Fruit fly (Drosophila melanogaster) whole organism, embryonic: ENCODE data around the gene CG17027.

Source experiments
- Atf3 ChIP-seq: fragments of 200-800 bp; sonication (Bioruptor generic); optimal IDR thresholded peaks from 3 replicates; lab custom pipeline; 2016; ENCODE audit warnings: missing biosample characterization, missing genetic modification characterization
- Bdp1 ChIP-seq: fragments of 200-800 bp; sonication (Bioruptor generic); optimal IDR thresholded peaks from 3 replicates; lab custom pipeline; 2016; ENCODE audit warnings: missing biosample characterization, missing genetic modification characterization
- CG10366 ChIP-seq: fragments of 200-800 bp; sonication (Bioruptor generic); IDR thresholded peaks from 2 replicates; pipeline ENCODE4 v1.3.6; 2022; ENCODE audit warnings: missing biosample characterization, missing genetic modification characterization
- CG10431 ChIP-seq: fragments of 200-800 bp; sonication (Bioruptor generic); optimal IDR thresholded peaks from 3 replicates; lab custom pipeline; 2018; ENCODE audit warnings: missing biosample characterization, mild to moderate bottlenecking, missing genetic modification characterization
- CG11456 ChIP-seq: fragments of 200-800 bp; sonication (Bioruptor generic); IDR thresholded peaks from 3 replicates; pipeline ENCODE4 v1.3.6; 2022; ENCODE audit warnings: missing biosample characterization, missing genetic modification characterization
- CG14050 ChIP-seq: fragments of 200-800 bp; sonication (Bioruptor generic); IDR thresholded peaks from 3 replicates; pipeline ENCODE4 v1.3.6; 2022; ENCODE audit warnings: missing biosample characterization, missing genetic modification characterization
- CG15073 ChIP-seq: fragments of 200-800 bp; sonication (Bioruptor generic); optimal IDR thresholded peaks from 2 replicates; lab custom pipeline; 2016; ENCODE audit warnings: missing biosample characterization, missing genetic modification characterization
- CG15601 ChIP-seq: fragments of 200-800 bp; sonication (Bioruptor generic); optimal IDR thresholded peaks from 3 replicates; lab custom pipeline; 2019; ENCODE audit warnings: missing biosample characterization, mild to moderate bottlenecking, missing genetic modification characterization, moderate library complexity
- CG15696 ChIP-seq: fragments of 200-800 bp; sonication (Bioruptor generic); optimal IDR thresholded peaks from 2 replicates; lab custom pipeline; 2019; ENCODE audit warnings: missing biosample characterization, mild to moderate bottlenecking, missing genetic modification characterization, moderate library complexity
- CG1602 ChIP-seq: fragments of 200-800 bp; sonication (Bioruptor generic); optimal IDR thresholded peaks from 3 replicates; lab custom pipeline; 2016; ENCODE audit warnings: missing biosample characterization, missing genetic modification characterization
- CG17568 ChIP-seq: fragments of 200-800 bp; sonication (Bioruptor generic); optimal IDR thresholded peaks from 2 replicates; lab custom pipeline; 2018; ENCODE audit warnings: missing biosample characterization, mild to moderate bottlenecking, missing genetic modification characterization, moderate library complexity
- CG5180 ChIP-seq: fragments of 200-800 bp; sonication (Bioruptor generic); optimal IDR thresholded peaks from 3 replicates; lab custom pipeline; 2017; ENCODE audit warnings: missing biosample characterization, missing genetic modification characterization, mild to moderate bottlenecking, moderate library complexity, missing genetic modification reagents
- CG7556 ChIP-seq: fragments of 200-800 bp; sonication (Bioruptor generic); optimal IDR thresholded peaks from 2 replicates; lab custom pipeline; 2017; ENCODE audit warnings: missing biosample characterization, mild to moderate bottlenecking, missing genetic modification characterization
- CTCF ChIP-seq: fragments of 200-800 bp; sonication (Bioruptor generic); optimal IDR thresholded peaks from 2 replicates; lab custom pipeline; 2017; ENCODE audit warnings: missing biosample characterization, mild to moderate bottlenecking, missing genetic modification characterization, moderate library complexity
- Dad ChIP-seq: fragments of 200-800 bp; sonication (Bioruptor generic); optimal IDR thresholded peaks from 3 replicates; lab custom pipeline; 2016; ENCODE audit warnings: missing biosample characterization, missing genetic modification characterization
- Dp ChIP-seq: fragments of 200-800 bp; sonication (Bioruptor generic); optimal IDR thresholded peaks from 2 replicates; lab custom pipeline; 2018; ENCODE audit warnings: missing biosample characterization, mild to moderate bottlenecking, missing genetic modification characterization, moderate library complexity
- Drgx ChIP-seq: fragments of 200-800 bp; sonication (Bioruptor generic); IDR thresholded peaks from 2 replicates; pipeline ENCODE4 v1.3.6; 2022; ENCODE audit warnings: missing biosample characterization, missing genetic modification characterization
- E2f1 ChIP-seq: fragments of 200-800 bp; sonication (Bioruptor generic); IDR thresholded peaks from 2 replicates; pipeline ENCODE4 v1.3.6; 2022; ENCODE audit warnings: missing biosample characterization, missing genetic modification characterization
- Fer3 ChIP-seq: fragments of 200-800 bp; sonication (Bioruptor generic); optimal IDR thresholded peaks from 2 replicates; lab custom pipeline; 2018; ENCODE audit warnings: missing biosample characterization, mild to moderate bottlenecking, missing genetic modification characterization, moderate library complexity
- H2.0 ChIP-seq: fragments of 200-800 bp; sonication (Bioruptor generic); IDR thresholded peaks from 2 replicates; pipeline ENCODE4 v1.3.6; 2022; ENCODE audit warnings: missing biosample characterization, missing genetic modification characterization
- Hr3 ChIP-seq: fragments of 200-800 bp; sonication (Bioruptor generic); optimal IDR thresholded peaks from 3 replicates; lab custom pipeline; 2016; ENCODE audit warnings: missing biosample characterization, missing genetic modification characterization
- Max ChIP-seq: fragments of 200-800 bp; sonication (Bioruptor generic); optimal IDR thresholded peaks from 2 replicates; lab custom pipeline; 2016; ENCODE audit warnings: missing biosample characterization, mild to moderate bottlenecking, missing genetic modification characterization
- Taf1 ChIP-seq: fragments of 200-800 bp; sonication (Bioruptor generic); IDR thresholded peaks from 2 replicates; pipeline ENCODE4 v1.3.6; 2022; ENCODE audit warnings: missing biosample characterization, missing genetic modification characterization
- ac ChIP-seq: fragments of 200-800 bp; sonication (Bioruptor generic); optimal IDR thresholded peaks from 3 replicates; lab custom pipeline; 2017; ENCODE audit warnings: missing biosample characterization, mild to moderate bottlenecking, missing genetic modification characterization
- br ChIP-seq: fragments of >200 bp; optimal IDR thresholded peaks from 2 replicates; lab custom pipeline; 2017
- caup ChIP-seq: fragments of 200-800 bp; sonication (Bioruptor generic); optimal IDR thresholded peaks from 3 replicates; lab custom pipeline; 2017; ENCODE audit warnings: missing biosample characterization, mild to moderate bottlenecking, missing genetic modification characterization, moderate library complexity; ENCODE audit not compliant: severe bottlenecking
- danr ChIP-seq: fragments of 200-800 bp; sonication (Bioruptor generic); IDR thresholded peaks from 2 replicates; pipeline ENCODE4 v1.3.6; 2022; ENCODE audit warnings: missing biosample characterization, missing genetic modification characterization
- dmrt99B ChIP-seq: fragments of 200-800 bp; sonication (Bioruptor generic); optimal IDR thresholded peaks from 2 replicates; lab custom pipeline; 2018; ENCODE audit warnings: missing biosample characterization, mild to moderate bottlenecking, missing genetic modification characterization, moderate library complexity
- dpn ChIP-seq, 2 experiments: fragments of 200-800 bp; sonication (Bioruptor generic); optimal IDR thresholded peaks; 3 replicates each; lab custom pipeline; 2016; ENCODE audit warnings: missing biosample characterization in 2 of 2, missing genetic modification characterization in 2 of 2
- exex ChIP-seq: fragments of 200-800 bp; sonication (Bioruptor generic); optimal IDR thresholded peaks from 4 replicates; lab custom pipeline; 2018; ENCODE audit warnings: missing biosample characterization, mild to moderate bottlenecking, missing genetic modification characterization, moderate library complexity
- eyg ChIP-seq: fragments of 200-800 bp; sonication (Bioruptor generic); optimal IDR thresholded peaks from 3 replicates; lab custom pipeline; 2016; ENCODE audit warnings: missing biosample characterization, missing genetic modification characterization
- gro ChIP-seq: fragments of 200-800 bp; sonication (Bioruptor generic); optimal IDR thresholded peaks from 2 replicates; lab custom pipeline; 2016; ENCODE audit warnings: missing biosample characterization, missing genetic modification characterization
- ham ChIP-seq: fragments of 200-800 bp; sonication (Bioruptor generic); IDR thresholded peaks from 2 replicates; pipeline ENCODE4 v1.3.6; 2022; ENCODE audit warnings: missing biosample characterization, missing genetic modification characterization
- ken ChIP-seq: fragments of 200-800 bp; sonication (Bioruptor generic); IDR thresholded peaks from 3 replicates; pipeline ENCODE4 v1.3.6; 2022; ENCODE audit warnings: missing biosample characterization, missing genetic modification characterization
- maf-S ChIP-seq: fragments of 200-800 bp; sonication (Bioruptor generic); optimal IDR thresholded peaks from 2 replicates; lab custom pipeline; 2016; ENCODE audit warnings: missing biosample characterization, missing genetic modification characterization
- nau ChIP-seq: fragments of 200-800 bp; sonication (Bioruptor generic); optimal IDR thresholded peaks from 3 replicates; lab custom pipeline; 2017; ENCODE audit warnings: missing biosample characterization, mild to moderate bottlenecking, missing genetic modification characterization, missing genetic modification reagents
- nom ChIP-seq: fragments of 200-800 bp; sonication (Bioruptor generic); optimal IDR thresholded peaks from 2 replicates; lab custom pipeline; 2017; ENCODE audit warnings: missing biosample characterization, missing genetic modification characterization, mild to moderate bottlenecking, moderate library complexity, missing genetic modification reagents
- onecut ChIP-seq: fragments of 200-800 bp; sonication (Bioruptor generic); IDR thresholded peaks from 2 replicates; pipeline ENCODE4 v1.3.6; 2022; ENCODE audit warnings: missing biosample characterization, missing genetic modification characterization
- sug ChIP-seq: fragments of 200-800 bp; optimal IDR thresholded peaks from 2 replicates; lab custom pipeline; 2019; ENCODE audit warnings: missing biosample characterization, mild to moderate bottlenecking, missing genetic modification characterization, moderate library complexity
- toy ChIP-seq: fragments of 200-800 bp; sonication (Bioruptor generic); IDR thresholded peaks from 2 replicates; pipeline ENCODE4 v1.3.6; 2022; ENCODE audit warnings: missing biosample characterization, missing genetic modification characterization
- vnd ChIP-seq: fragments of 200-800 bp; sonication (Bioruptor generic); IDR thresholded peaks from 3 replicates; pipeline ENCODE4 v1.3.6; 2022; ENCODE audit warnings: missing biosample characterization, missing genetic modification characterization; ENCODE audit not compliant: partially characterized antibody
- vvl ChIP-seq: fragments of 200-800 bp; sonication (Bioruptor generic); IDR thresholded peaks from 2 replicates; pipeline ENCODE4 v1.3.6; 2022; ENCODE audit warnings: missing biosample characterization, missing genetic modification characterization
- z ChIP-seq: fragments of 200-800 bp; sonication (Bioruptor generic); IDR thresholded peaks from 3 replicates; pipeline ENCODE4 v1.3.6; 2022; ENCODE audit warnings: missing biosample characterization, missing genetic modification characterization

CG17027 gene

dm6 chr3L:15967588-15968500 is 12.1 kb upstream of the CG17027 start, which contains the start of the genes Brr2 and CG10516 (continued):
- TF ChIP-seq exex (tag; lab: Kevin White, UChicago) (no peak), Atf3 (GFP tag; lab: Kevin White, UChicago) (no peak), maf-S (GFP tag; lab: Kevin White, UChicago) (peak; percentile 7), Dad (no peak), dpn (GFP tag; optimal IDR thresholded peaks at IDR 0.05; lab: Kevin White, UChicago) (peak in 1 of 2 experiments; percentile 22), CG15696 (peak; percentile 29), danr (GFP tag; lab: Robert Waterston, UW) (no peak), dmrt99B (tag; lab: Kevin White, UChicago) (no peak), z (no peak), eyg (peak; percentile 41), Max (GFP tag; lab: Kevin White, UChicago) (peak; percentile 68), Drgx (GFP tag; lab: Robert Waterston, UW) (no peak), Dp (GFP tag; lab: Kevin White, UChicago) (peak; percentile 86), CG11456 (GFP tag; lab: Robert Waterston, UW) (no peak), nau (GFP tag; lab: Kevin White, UChicago) (no peak), onecut (GFP tag; lab: Robert Waterston, UW) (peak; percentile 59), Taf1 (GFP tag; lab: Robert Waterston, UW) (no peak), H2.0 (GFP tag; lab: Robert Waterston, UW) (no peak), CG1602 (GFP tag; lab: Kevin White, UChicago) (no peak), ham (no peak), ac (GFP tag; lab: Kevin White, UChicago) (no peak), CG14050 (GFP tag; lab: Robert Waterston, UW) (no peak), nom (GFP tag; lab: Kevin White, UChicago) (no peak), Bdp1 (GFP tag; lab: Kevin White, UChicago) (no peak), CG15601 (no peak), gro (no peak), vvl (GFP tag; lab: Robert Waterston, UW) (no peak), CG15073 (no peak), br (lab: Kevin White, UChicago) (no peak), CG17568 (GFP tag; lab: Kevin White, UChicago) (no peak), Fer3 (tag; lab: Kevin White, UChicago) (no peak), ken (GFP tag; lab: Robert Waterston, UW) (no peak), sug (tag; lab: Kevin White, UChicago) (peak; percentile 43), E2f1 (GFP tag; lab: Robert Waterston, UW) (no peak), caup (GFP tag; lab: Kevin White, UChicago) (no peak), CG10431 (GFP tag; lab: Kevin White, UChicago) (peak; percentile 30), CG5180 (GFP tag; lab: Kevin White, UChicago) (no peak), CG10366 (no peak), vnd (no peak), toy (GFP tag; lab: Robert Waterston, UW) (no peak), Hr3 (GFP tag; lab: Kevin White, UChicago) (peak; percentile 37), CG7556 (GFP tag; lab: Kevin White, UChicago) (no peak), CTCF (GFP tag; lab: Kevin White, UChicago) (no peak)
